Fruit fly (Drosophila melanogaster) whole organism, adult: Measurements from ENCODE around the gene Dph3.

Experiments used
- CG11617 ChIP-seq: fragments of 200-800 bp; sonication (Bioruptor generic); optimal IDR thresholded peaks from 2 replicates; lab custom pipeline; 2017; ENCODE audit warnings: mild to moderate bottlenecking, missing biosample characterization, missing genetic modification reagents, missing genetic modification characterization
- CG12768 ChIP-seq: fragments of 200-800 bp; sonication (Bioruptor generic); optimal IDR thresholded peaks from 2 replicates; lab custom pipeline; 2017; ENCODE audit warnings: missing biosample characterization, missing genetic modification characterization, mild to moderate bottlenecking, moderate library complexity, missing genetic modification reagents
- CG14711 ChIP-seq: fragments of 200-800 bp; sonication (Bioruptor generic); optimal IDR thresholded peaks from 2 replicates; lab custom pipeline; 2018; ENCODE audit warnings: missing biosample characterization, mild to moderate bottlenecking, missing genetic modification characterization, moderate library complexity
- CG1620 ChIP-seq: fragments of 200-800 bp; sonication (Bioruptor generic); optimal IDR thresholded peaks from 2 replicates; lab custom pipeline; 2016; ENCODE audit warnings: missing biosample characterization, missing genetic modification characterization
- CG33017 ChIP-seq: fragments of 200-800 bp; sonication (Bioruptor generic); optimal IDR thresholded peaks from 2 replicates; lab custom pipeline; 2018; ENCODE audit warnings: missing biosample characterization, mild to moderate bottlenecking, missing genetic modification characterization, moderate library complexity
- CG5204 ChIP-seq: fragments of 200-800 bp; sonication (Bioruptor generic); optimal IDR thresholded peaks from 2 replicates; lab custom pipeline; 2016; ENCODE audit warnings: missing biosample characterization, missing genetic modification characterization
- CG7045 ChIP-seq: fragments of 200-800 bp; sonication (Bioruptor generic); optimal IDR thresholded peaks from 2 replicates; lab custom pipeline; 2017; ENCODE audit warnings: missing biosample characterization, mild to moderate bottlenecking, missing genetic modification characterization
- CG7101 ChIP-seq: fragments of 200-800 bp; sonication (Bioruptor generic); optimal IDR thresholded peaks from 2 replicates; lab custom pipeline; 2018; ENCODE audit warnings: missing biosample characterization, mild to moderate bottlenecking, missing genetic modification characterization, moderate library complexity
- Clk ChIP-seq: fragments of 200-800 bp; sonication (Bioruptor generic); optimal IDR thresholded peaks from 2 replicates; lab custom pipeline; 2017; ENCODE audit warnings: missing biosample characterization, missing genetic modification characterization
- Crg-1 ChIP-seq: fragments of 200-800 bp; sonication (Bioruptor generic); optimal IDR thresholded peaks from 2 replicates; lab custom pipeline; 2016; ENCODE audit warnings: missing biosample characterization, missing genetic modification characterization
- Hr96 ChIP-seq: fragments of 200-800 bp; sonication (Bioruptor generic); optimal IDR thresholded peaks from 2 replicates; lab custom pipeline; 2016; ENCODE audit warnings: missing biosample characterization, missing genetic modification characterization
- Mnt ChIP-seq: fragments of 200-800 bp; sonication (Bioruptor generic); optimal IDR thresholded peaks from 2 replicates; lab custom pipeline; 2016; ENCODE audit warnings: missing biosample characterization, mild to moderate bottlenecking, missing genetic modification characterization
- bab1 ChIP-seq: fragments of 200-800 bp; sonication (Bioruptor generic); optimal IDR thresholded peaks from 3 replicates; lab custom pipeline; 2019; ENCODE audit warnings: missing biosample characterization, mild to moderate bottlenecking, missing genetic modification characterization, moderate library complexity
- cic ChIP-seq: fragments of 200-800 bp; sonication (Bioruptor generic); optimal IDR thresholded peaks from 2 replicates; lab custom pipeline; 2017; ENCODE audit warnings: missing biosample characterization, mild to moderate bottlenecking, missing genetic modification characterization, moderate library complexity
- cnc ChIP-seq, 2 experiments: fragments of >200 bp; optimal IDR thresholded peaks; 2 replicates each; lab custom pipeline; 2017
- kay ChIP-seq: fragments of 200-800 bp; sonication (Bioruptor generic); peaks from one replicate; lab custom pipeline; 2016; ENCODE audit warnings: missing biosample characterization, missing genetic modification characterization, borderline replicate concordance
- ovo ChIP-seq: fragments of 200-800 bp; sonication (Bioruptor generic); optimal IDR thresholded peaks from 2 replicates; lab custom pipeline; 2016; ENCODE audit warnings: missing biosample characterization, missing genetic modification characterization
- pad ChIP-seq: fragments of 200-800 bp; sonication (Bioruptor generic); optimal IDR thresholded peaks from 3 replicates; lab custom pipeline; 2017; ENCODE audit warnings: missing biosample characterization, missing genetic modification characterization, mild to moderate bottlenecking, moderate library complexity, missing genetic modification reagents
- tj ChIP-seq: fragments of 200-800 bp; sonication (Bioruptor generic); optimal IDR thresholded peaks from 3 replicates; lab custom pipeline; 2017; ENCODE audit warnings: missing biosample characterization, mild to moderate bottlenecking, missing genetic modification characterization, moderate library complexity
- toe ChIP-seq: fragments of 200-800 bp; sonication (Bioruptor generic); optimal IDR thresholded peaks from 2 replicates; lab custom pipeline; 2016; ENCODE audit warnings: missing biosample characterization, missing genetic modification characterization

The Dph3 gene

dm6 chr3R:11231705-11232261 is at the start of gene Dph3, which contains the start of gene CG17187:
Gene Dph3, plus strand, starts transcription at chr3R:11231912.
Gene CG17187, minus strand, starts transcription at chr3R:11231879.
- TF ChIP-seq Crg-1 (GFP tag; lab: Kevin White, UChicago) (no peak), CG5204 (GFP tag; lab: Kevin White, UChicago) (no peak), CG1620 (no peak), CG7101 (tag; lab: Kevin White, UChicago) (no peak), Mnt (GFP tag; lab: Kevin White, UChicago) (peak; percentile 80), toe (no peak), tj (no peak), CG7045 (GFP tag; lab: Kevin White, UChicago) (no peak), CG14711 (tag; lab: Kevin White, UChicago) (no peak), cic (GFP tag; lab: Kevin White, UChicago) (no peak), CG11617 (GFP tag; lab: Kevin White, UChicago) (no peak), CG33017 (tag; lab: Kevin White, UChicago) (no peak), ovo (GFP tag; lab: Kevin White, UChicago) (no peak), bab1 (GFP tag; lab: Kevin White, UChicago) (peak; percentile 29)

- TF ChIP-seq cic (GFP tag; lab: Kevin White, UChicago) (peak; percentile 80), tj (no peak)
Measured at dm6 chr3R:11195792-11196191, 35.9 kb upstream of the Dph3 start, which contains the start of gene CG18577. Gene CG18577, plus strand, starts transcription at chr3R:11196092.

dm6 chr3R:11196648-11197388 is 34.9 kb upstream of the Dph3 start:
- TF ChIP-seq toe: peak; percentile 83
- peak; percentile 98 for TF ChIP-seq CG11617 (GFP tag; lab: Kevin White, UChicago)
- TF ChIP-seq Crg-1 (GFP tag; lab: Kevin White, UChicago): peak; percentile 80
- TF ChIP-seq CG14711 (tag; lab: Kevin White, UChicago): peak; percentile 96
- peak; percentile 84 for TF ChIP-seq CG1620
- peak; percentile 98 for TF ChIP-seq CG7101 (tag; lab: Kevin White, UChicago)
- peak; percentile 99 for TF ChIP-seq CG12768 (GFP tag; lab: Kevin White, UChicago)
- peak; percentile 88 for TF ChIP-seq ovo (GFP tag; lab: Kevin White, UChicago)
- TF ChIP-seq cnc (optimal IDR thresholded peaks at IDR 0.05; lab: Kevin White, UChicago): no peak
- peak; percentile 100 for TF ChIP-seq CG7045 (GFP tag; lab: Kevin White, UChicago)
- TF ChIP-seq cic (GFP tag; lab: Kevin White, UChicago): peak; percentile 98
- peak; percentile 97 for TF ChIP-seq CG33017 (tag; lab: Kevin White, UChicago)
- no peak for TF ChIP-seq Mnt (GFP tag; lab: Kevin White, UChicago)
- TF ChIP-seq bab1 (GFP tag; lab: Kevin White, UChicago): peak; percentile 95
- TF ChIP-seq tj: peak; percentile 89
- peak; percentile 93 for TF ChIP-seq pad (GFP tag; lab: Kevin White, UChicago)
- TF ChIP-seq Clk (GFP tag; lab: Kevin White, UChicago): peak; percentile 98
- peak; percentile 89 for TF ChIP-seq Hr96 (GFP tag; lab: Kevin White, UChicago)
- peak; percentile 94 for TF ChIP-seq CG5204 (GFP tag; lab: Kevin White, UChicago)
- peak; percentile 96 for TF ChIP-seq kay (GFP tag; lab: Kevin White, UChicago)

DNA sequence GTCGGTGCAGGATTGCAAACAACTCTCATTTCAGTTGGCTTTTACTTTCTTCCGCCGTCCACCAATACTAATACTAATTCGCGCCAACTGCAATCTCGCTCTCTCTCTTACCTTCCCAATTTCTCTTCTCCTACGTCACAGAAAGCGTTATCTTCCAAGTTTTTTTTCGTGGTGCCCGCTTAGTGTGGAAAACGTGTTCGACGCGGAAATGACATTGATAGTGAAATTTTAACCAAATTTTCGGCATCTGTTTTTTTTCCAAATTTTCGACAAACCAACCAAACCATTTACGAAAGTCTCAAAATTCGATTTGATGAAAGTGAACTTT is 34.4 kb upstream of the Dph3 start, which contains the start of gene cu:
cu (plus strand) TSS at position 204 of the 328 bp plus-strand sequence.
- no peak for TF ChIP-seq ovo (GFP tag; lab: Kevin White, UChicago)
- TF ChIP-seq Mnt (GFP tag; lab: Kevin White, UChicago): peak; percentile 83

dm6 chr3R:11198062-11198472 is 33.6 kb upstream of the Dph3 start:
- TF ChIP-seq Clk (GFP tag; lab: Kevin White, UChicago) (no peak), toe (no peak), Crg-1 (GFP tag; lab: Kevin White, UChicago) (no peak), CG33017 (tag; lab: Kevin White, UChicago) (no peak), Hr96 (GFP tag; lab: Kevin White, UChicago) (no peak), CG5204 (GFP tag; lab: Kevin White, UChicago) (no peak), CG7045 (GFP tag; lab: Kevin White, UChicago) (peak; percentile 9), ovo (GFP tag; lab: Kevin White, UChicago) (no peak), CG7101 (tag; lab: Kevin White, UChicago) (no peak), kay (GFP tag; lab: Kevin White, UChicago) (peak; percentile 68), pad (GFP tag; lab: Kevin White, UChicago) (peak; percentile 50), cnc (optimal IDR thresholded peaks at IDR 0.05; lab: Kevin White, UChicago) (no peak), tj (peak; percentile 81), CG12768 (GFP tag; lab: Kevin White, UChicago) (no peak), Mnt (GFP tag; lab: Kevin White, UChicago) (peak; percentile 95), CG11617 (GFP tag; lab: Kevin White, UChicago) (no peak), bab1 (GFP tag; lab: Kevin White, UChicago) (peak; percentile 55), cic (GFP tag; lab: Kevin White, UChicago) (peak; percentile 92), CG14711 (tag; lab: Kevin White, UChicago) (no peak), CG1620 (no peak)
